Worm (Caenorhabditis elegans): ENCODE results near the gene cdc-48.2.

ce11 chrII:8136818-8137217 lies 1.5 kb upstream of the cdc-48.2 start, which contains the start of gene ctns-1:
- TF ChIP-seq snpc-4 (tag; optimal IDR thresholded peaks at IDR 0.05) = no peak
- TF ChIP-seq lin-13 (tag; optimal IDR thresholded peaks at IDR 0.05) = no peak
